Worm (Caenorhabditis elegans): Measurements from ENCODE around the gene ceh-58.

The ceh-58 gene

ce11 chrII:10382247-10382646 is 12.8 kb upstream of the ceh-58 start (continued):
- TF ChIP-seq nhr-23 (tag; optimal IDR thresholded peaks at IDR 0.05): peak; percentile 76
- no peak for TF ChIP-seq nhr-11 (tag; optimal IDR thresholded peaks at IDR 0.05)
- TF ChIP-seq pqm-1 (tag; optimal IDR thresholded peaks at IDR 0.05): peak; percentile 33
- peak; percentile 74 for TF ChIP-seq nhr-25 (tag; optimal IDR thresholded peaks at IDR 0.05)

DNA sequence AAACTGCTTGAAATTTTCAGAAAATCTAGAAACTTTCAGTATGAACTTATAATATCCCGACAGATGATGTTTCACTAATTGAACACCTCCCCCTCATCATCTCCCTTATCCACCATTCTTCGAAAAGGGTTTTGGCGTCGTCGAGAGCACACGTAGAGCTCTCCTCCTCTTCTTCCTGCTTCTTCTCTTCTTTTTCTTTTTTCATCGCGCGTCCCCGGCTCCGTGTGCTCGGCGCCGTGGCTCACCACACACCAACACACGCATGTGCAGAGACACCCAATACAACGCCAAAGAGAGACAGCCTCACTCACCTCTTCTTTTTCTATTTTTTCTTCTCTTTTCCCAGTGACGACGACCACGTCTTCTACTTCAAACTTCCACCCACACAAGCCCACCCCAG is 10.1 kb upstream of the ceh-58 start:
- TF ChIP-seq nhr-28 (tag; optimal IDR thresholded peaks at IDR 0.05) (no peak), eor-1 (tag; optimal IDR thresholded peaks at IDR 0.05) (no peak), jun-1 (tag; optimal IDR thresholded peaks at IDR 0.05) (no peak), elt-2 (tag; optimal IDR thresholded peaks at IDR 0.05) (no peak)

- TF ChIP-seq nfya-1 (tag; optimal IDR thresholded peaks at IDR 0.05; ENCODE audit: insufficient read depth) (peak; percentile 19), egl-5 (tag; optimal IDR thresholded peaks at IDR 0.05) (no peak), nhr-25 (tag; optimal IDR thresholded peaks at IDR 0.05) (peak; percentile 5), snpc-4 (tag; optimal IDR thresholded peaks at IDR 0.05) (no peak)
These were observed 8.5 kb upstream of the ceh-58 start for ce11 chrII:10377901-10378300.

- TF ChIP-seq pha-4 (tag; optimal IDR thresholded peaks at IDR 0.05) (peak; percentile 5), pqm-1 (tag; optimal IDR thresholded peaks at IDR 0.05) (no peak)
These were observed 5.4 kb upstream of the ceh-58 start for ce11 chrII:10374776-10375175.

ce11 chrII:10373536-10374169 is 4.3 kb upstream of the ceh-58 start:
- TF ChIP-seq nhr-25 (tag; optimal IDR thresholded peaks at IDR 0.05) (no peak), sea-2 (GFP tag; optimal IDR thresholded peaks at IDR 0.05) (no peak), lin-39 (tag; optimal IDR thresholded peaks at IDR 0.05) (peak; percentile 17), nhr-28 (tag; optimal IDR thresholded peaks at IDR 0.05) (no peak), egl-5 (tag; optimal IDR thresholded peaks at IDR 0.05) (peak; percentile 61), nhr-12 (tag; optimal IDR thresholded peaks at IDR 0.05) (no peak), nhr-43 (tag; optimal IDR thresholded peaks at IDR 0.05; ENCODE audit: poor library complexity, severe bottlenecking) (no peak), zag-1 (tag; optimal IDR thresholded peaks at IDR 0.05) (no peak)

DNA sequence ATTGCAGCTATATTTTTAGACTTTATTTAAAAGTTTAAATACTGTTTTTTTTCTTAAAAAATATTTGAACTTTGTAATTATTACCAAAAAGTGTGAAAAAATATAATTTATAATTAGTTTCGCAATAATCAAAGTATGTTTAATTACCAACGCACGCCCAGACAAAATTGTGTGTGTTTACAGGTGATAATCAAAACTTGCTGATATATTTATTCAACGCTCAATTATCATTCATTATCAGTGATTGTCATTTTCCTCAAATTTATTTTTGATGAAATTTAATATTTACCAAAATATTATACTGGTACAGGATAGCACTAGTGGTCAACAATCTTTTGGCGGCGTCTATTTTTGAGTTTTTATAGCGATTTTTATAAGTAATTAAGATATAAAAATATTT is 3.6 kb upstream of the ceh-58 start:
- TF ChIP-seq pqm-1 (tag; optimal IDR thresholded peaks at IDR 0.05) (peak; percentile 16), pha-4 (tag; optimal IDR thresholded peaks at IDR 0.05) (peak; percentile 67), elt-2 (tag; optimal IDR thresholded peaks at IDR 0.05) (peak; percentile 61), fos-1 (tag; optimal IDR thresholded peaks at IDR 0.05) (no peak), ceh-82 (tag; optimal IDR thresholded peaks at IDR 0.05) (no peak)

DNA sequence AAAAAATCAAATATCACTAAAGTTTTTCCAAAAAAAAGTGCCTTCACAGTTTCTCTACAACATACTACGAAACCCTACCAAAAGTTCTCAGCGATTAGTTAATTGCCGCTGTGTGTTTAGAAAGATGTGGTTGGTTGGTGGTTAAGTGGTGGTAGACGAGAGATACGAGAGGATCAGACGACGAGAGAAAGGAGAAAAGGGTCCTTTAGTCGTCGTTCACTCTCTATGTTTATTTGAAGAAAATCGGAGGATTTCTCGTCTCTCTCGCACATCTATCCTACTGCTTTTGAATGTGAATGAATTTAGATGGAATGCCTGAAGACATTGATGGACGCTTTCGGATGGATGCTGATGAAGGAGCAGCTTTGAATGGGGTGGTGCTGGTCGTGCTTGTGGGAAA is 1.4 kb upstream of the ceh-58 start:
- TF ChIP-seq hmg-11 (tag; optimal IDR thresholded peaks at IDR 0.05) (peak; percentile 20), nhr-43 (tag; optimal IDR thresholded peaks at IDR 0.05; ENCODE audit: poor library complexity, severe bottlenecking) (no peak), unc-39 (tag; optimal IDR thresholded peaks at IDR 0.05) (no peak), nfya-1 (tag; optimal IDR thresholded peaks at IDR 0.05; ENCODE audit: insufficient read depth) (peak; percentile 23), lin-39 (tag; optimal IDR thresholded peaks at IDR 0.05) (peak; percentile 56), mml-1 (tag; optimal IDR thresholded peaks at IDR 0.05) (no peak)

- TF ChIP-seq fos-1 (tag; optimal IDR thresholded peaks at IDR 0.05) (no peak), sea-2 (GFP tag; optimal IDR thresholded peaks at IDR 0.05) (no peak), aly-2 (tag; optimal IDR thresholded peaks at IDR 0.05) (no peak), daf-12 (tag; optimal IDR thresholded peaks at IDR 0.05) (no peak), lsy-12 (tag; optimal IDR thresholded peaks at IDR 0.05) (no peak), egl-27 (tag; optimal IDR thresholded peaks at IDR 0.05) (no peak), nhr-28 (tag; optimal IDR thresholded peaks at IDR 0.05) (no peak)
These were observed 2.2 kb downstream of the ceh-58 start, which contains the start of gene ceh-57 for ce11 chrII:10367202-10367601. TSS of gene ceh-57 (minus strand) at chrII:10367296.
